Worm (Caenorhabditis elegans) whole organism, L2 larva: ENCODE data around the gene clec-263.

Source experiments
- aly-2 ChIP-seq: fragments of 150-350 bp; optimal IDR thresholded peaks from 2 replicates; lab custom pipeline; 2014; ENCODE audit warnings: missing biosample characterization, missing genetic modification characterization
- blmp-1 ChIP-seq: sonication (generic microtip); optimal IDR thresholded peaks from 2 replicates; lab custom pipeline; 2017; ENCODE audit warnings: missing genetic modification characterization, mild to moderate bottlenecking, missing compliant biosample characterization, antibody characterized with exemption, moderate library complexity; ENCODE audit not compliant: insufficient read depth

ce11 chrV:20604606-20605155 lies 30.3 kb downstream of the clec-263 start, which contains the start of gene ttr-57:
- TF ChIP-seq blmp-1 (tag; lab: Kevin White, UChicago) (no peak), aly-2 (tag; lab: Kevin White, UChicago) (no peak)
